Worm (Caenorhabditis elegans): Measurements from ENCODE around the gene dro-1.

ce11 chrIII:13340504-13341274 lies 1.8 kb upstream of the dro-1 start:
- TF ChIP-seq rec-8 (tag; optimal IDR thresholded peaks at IDR 0.05) = no peak
- TF ChIP-seq fkh-3 (tag; optimal IDR thresholded peaks at IDR 0.05) = no peak
- no peak for TF ChIP-seq bed-2 (GFP tag; IDR thresholded peaks at IDR 0.05)
- no peak; the same call in 1 of the 2 replicates for TF ChIP-seq F33H1.4 (GFP tag; IDR thresholded peaks at IDR 0.05)
- TF ChIP-seq bed-1 (GFP tag; IDR thresholded peaks at IDR 0.05) = no peak
- TF ChIP-seq F37B4.10 (GFP tag; IDR thresholded peaks at IDR 0.05) = no peak
- no peak for TF ChIP-seq ceh-91 (GFP tag; IDR thresholded peaks at IDR 0.05)
